Worm (Caenorhabditis elegans) whole organism, late embryonic: ENCODE data around the gene C23G10.5.

Experiments used
- C08G9.2 ChIP-seq: sonication (generic microtip); optimal IDR thresholded peaks from 2 replicates; lab custom pipeline; 2016; ENCODE audit warnings: mild to moderate bottlenecking, missing genetic modification characterization, moderate library complexity, missing compliant biosample characterization
- eyg-1 ChIP-seq: sonication (generic microtip); optimal IDR thresholded peaks from 2 replicates; lab custom pipeline; 2016; ENCODE audit warnings: missing genotype, missing genetic modification characterization, missing compliant biosample characterization
- fax-1 ChIP-seq: sonication (generic microtip); optimal IDR thresholded peaks from 2 replicates; lab custom pipeline; 2016; ENCODE audit warnings: missing genotype, missing genetic modification characterization, missing compliant biosample characterization
- hlh-13 ChIP-seq: fragments of 200-800 bp; sonication (Bioruptor generic); optimal IDR thresholded peaks from 2 replicates; lab custom pipeline; 2018; ENCODE audit warnings: mild to moderate bottlenecking, missing genetic modification characterization, missing compliant biosample characterization
- hlh-30 ChIP-seq: sonication (generic microtip); optimal IDR thresholded peaks from 2 replicates; lab custom pipeline; 2017; ENCODE audit warnings: antibody characterized with exemption, missing genetic modification characterization, missing compliant biosample characterization; ENCODE audit not compliant: insufficient read depth
- npax-4 ChIP-seq: sonication (generic microtip); optimal IDR thresholded peaks from 2 replicates; lab custom pipeline; 2016; ENCODE audit warnings: missing genetic modification characterization, missing compliant biosample characterization
- rnt-1 ChIP-seq: sonication (generic microtip); optimal IDR thresholded peaks from 2 replicates; lab custom pipeline; 2016; ENCODE audit warnings: missing genetic modification characterization, missing compliant biosample characterization
- sox-2 ChIP-seq: fragments of 200-800 bp; sonication (Bioruptor generic); IDR thresholded peaks from 2 replicates; pipeline ENCODE4 v1.3.6; 2022; ENCODE audit warnings: missing genetic modification reagents, missing genetic modification characterization, missing compliant biosample characterization
- tbx-7 ChIP-seq: sonication (generic microtip); optimal IDR thresholded peaks from 2 replicates; lab custom pipeline; 2016; ENCODE audit warnings: missing genotype, missing genetic modification characterization, missing compliant biosample characterization

ce11 chrIII:6157708-6158321 lies 33.1 kb upstream of the C23G10.5 start, which contains the start of gene anmt-2:
- TF ChIP-seq C08G9.2 (tag; lab: Kevin White, UChicago) (no peak), fax-1 (no peak), hlh-13 (no peak), rnt-1 (tag; lab: Kevin White, UChicago) (no peak), eyg-1 (tag; lab: Kevin White, UChicago) (no peak), npax-4 (tag; lab: Kevin White, UChicago) (no peak), hlh-30 (tag; lab: Kevin White, UChicago) (no peak), sox-2 (GFP tag; lab: Robert Waterston, UW) (no peak), tbx-7 (tag; lab: Kevin White, UChicago) (no peak)
